Worm (Caenorhabditis elegans): ENCODE data around the gene K04H4.5.

ce11 chrIII:9390007-9390406 lies 30.8 kb downstream of the K04H4.5 start, which contains the start of gene slc-17.2:
- no peak for TF ChIP-seq alr-1 (tag; optimal IDR thresholded peaks at IDR 0.05)
- TF ChIP-seq nhr-25 (tag; optimal IDR thresholded peaks at IDR 0.05) = no peak
- no peak for TF ChIP-seq unc-62 (GFP tag; optimal IDR thresholded peaks at IDR 0.05)
- no peak for TF ChIP-seq ztf-4 (tag; optimal IDR thresholded peaks at IDR 0.05)
- no peak for TF ChIP-seq lin-13 (GFP tag; optimal IDR thresholded peaks at IDR 0.05)
- no peak for TF ChIP-seq fos-1 (tag; optimal IDR thresholded peaks at IDR 0.05)
- no peak for TF ChIP-seq mab-5 (tag; optimal IDR thresholded peaks at IDR 0.05)
- no peak for TF ChIP-seq elt-3 (tag; optimal IDR thresholded peaks at IDR 0.05)
- TF ChIP-seq lsy-2 (tag; optimal IDR thresholded peaks at IDR 0.05) = no peak
- TF ChIP-seq elt-1 (tag; optimal IDR thresholded peaks at IDR 0.05) = no peak
- no peak for TF ChIP-seq ama-1 (optimal IDR thresholded peaks at IDR 0.05)
- no peak for TF ChIP-seq ceh-16 (tag; optimal IDR thresholded peaks at IDR 0.05)
